Worm (Caenorhabditis elegans): ENCODE results near the gene nhl-1.
A peak's percentile ranks its signal among the peaks of the same experiment; 100 is the strongest.

ce11 chrIII:9152950-9153349 is 759 bp downstream of the nhl-1 start:
- TF ChIP-seq unc-55 (GFP tag; optimal IDR thresholded peaks at IDR 0.05) = no peak
- no peak for TF ChIP-seq nhr-12 (tag; optimal IDR thresholded peaks at IDR 0.05)
- no peak for TF ChIP-seq nhr-11 (tag; optimal IDR thresholded peaks at IDR 0.05)
- no peak for TF ChIP-seq unc-62 (GFP tag; optimal IDR thresholded peaks at IDR 0.05)
- TF ChIP-seq lin-13 (GFP tag; optimal IDR thresholded peaks at IDR 0.05) = no peak
- TF ChIP-seq ztf-4 (tag; optimal IDR thresholded peaks at IDR 0.05) = no peak
- no peak for TF ChIP-seq snpc-4 (tag; optimal IDR thresholded peaks at IDR 0.05)
- peak in 1 of 2 experiments; percentile 20 for TF ChIP-seq lsy-2 (tag; optimal IDR thresholded peaks at IDR 0.05)
- no peak for TF ChIP-seq aly-2 (tag; optimal IDR thresholded peaks at IDR 0.05)
- no peak for TF ChIP-seq C34F6.9 (tag; optimal IDR thresholded peaks at IDR 0.05)
- no peak for TF ChIP-seq ama-1 (optimal IDR thresholded peaks at IDR 0.05)

All from whole organism, L2 larva.